Fruit fly (Drosophila melanogaster): ENCODE measurements around the gene Naa30A.

The Naa30A gene

DNA sequence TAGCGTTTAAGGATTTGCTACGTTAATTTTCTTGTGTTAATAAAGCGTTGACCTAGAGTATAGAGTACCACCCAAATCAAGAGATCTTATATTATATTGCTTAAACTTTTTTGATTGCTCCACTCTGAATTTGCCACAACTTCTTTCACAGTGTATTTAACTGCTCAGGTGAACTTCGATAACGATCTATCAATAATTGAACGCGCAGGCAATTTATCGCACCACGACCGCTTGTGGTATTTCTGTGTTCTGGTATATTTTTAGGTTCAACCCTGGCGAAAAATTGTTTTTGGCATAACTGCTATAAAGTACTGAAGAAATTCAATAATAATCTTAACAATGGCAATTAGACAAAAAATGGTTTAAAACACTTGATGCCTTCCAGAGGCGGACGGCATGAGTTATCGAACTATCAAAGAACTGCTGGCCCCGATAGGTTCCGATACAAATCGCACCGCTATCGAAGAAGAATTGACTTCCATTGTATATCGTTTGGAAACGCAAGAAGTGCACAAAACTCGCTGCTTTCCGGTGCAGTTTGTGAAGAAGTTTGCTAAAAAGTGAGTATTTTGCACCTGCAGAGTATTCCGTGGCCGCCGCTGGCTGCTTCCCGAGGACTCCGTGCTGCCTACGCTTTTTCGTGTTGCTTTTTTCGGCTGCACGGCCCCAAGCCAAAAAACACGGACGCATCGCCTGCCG, 28.3 kb downstream of the Naa30A start, which contains the start of gene ssx (continued):
- no peak for TF ChIP-seq CG15479 (GFP tag; optimal IDR thresholded peaks at IDR 0.05)
- TF ChIP-seq MESR4 (GFP tag; optimal IDR thresholded peaks at IDR 0.05) = peak; percentile 84
- no peak for TF ChIP-seq HmgD (GFP tag; optimal IDR thresholded peaks at IDR 0.05)
- no peak for TF ChIP-seq CG12236 (GFP tag; optimal IDR thresholded peaks at IDR 0.05)
- TF ChIP-seq Ets65A (GFP tag) = no peak
- TF ChIP-seq CG18764 (GFP tag; optimal IDR thresholded peaks at IDR 0.05) = peak; percentile 24
- no peak for TF ChIP-seq gem (tag; optimal IDR thresholded peaks at IDR 0.05)
- TF ChIP-seq B-H1 (GFP tag; IDR thresholded peaks at IDR 0.05) = no peak; the same call in 2 of the 3 replicates
- TF ChIP-seq bigmax (GFP tag; optimal IDR thresholded peaks at IDR 0.05) = no peak
- peak; percentile 60 for TF ChIP-seq YL-1 (GFP tag; optimal IDR thresholded peaks at IDR 0.05)
- TF ChIP-seq crp (GFP tag; optimal IDR thresholded peaks at IDR 0.05) = peak in 1 of 2 experiments; percentile 22
- peak; percentile 88; the same call in 1 of the 2 replicates for TF ChIP-seq tna (GFP tag; IDR thresholded peaks at IDR 0.05; ENCODE audit: partially characterized antibody)
- peak; percentile 20 for TF ChIP-seq CG9817 (tag; optimal IDR thresholded peaks at IDR 0.05)
- TF ChIP-seq mam (GFP tag; optimal IDR thresholded peaks at IDR 0.05) = peak; percentile 42
- peak; percentile 20 for TF ChIP-seq PHDP (tag; optimal IDR thresholded peaks at IDR 0.05)
- no peak for TF ChIP-seq CG17612 (GFP tag; IDR thresholded peaks at IDR 0.05)
- peak; percentile 50; the same call in 1 of the 3 replicates for TF ChIP-seq otp (GFP tag; IDR thresholded peaks at IDR 0.05)
- TF ChIP-seq trh (GFP tag; optimal IDR thresholded peaks at IDR 0.05) = no peak
- peak; percentile 82 for TF ChIP-seq Sin3A (optimal IDR thresholded peaks at IDR 0.05)
- no peak for TF ChIP-seq kni (GFP tag; optimal IDR thresholded peaks at IDR 0.05)
- no peak; the same call in 2 of the 3 replicates for TF ChIP-seq ase (GFP tag; IDR thresholded peaks at IDR 0.05)
- no peak for TF ChIP-seq maf-S (GFP tag; optimal IDR thresholded peaks at IDR 0.05)
- TF ChIP-seq CG14710 (tag; optimal IDR thresholded peaks at IDR 0.05) = peak; percentile 28
- TF ChIP-seq danr (GFP tag; IDR thresholded peaks at IDR 0.05) = no peak
- TF ChIP-seq CG13775 (GFP tag; optimal IDR thresholded peaks at IDR 0.05) = peak; percentile 25
- TF ChIP-seq oc (tag; optimal IDR thresholded peaks at IDR 0.05) = no peak
- peak; percentile 23 for TF ChIP-seq CG13624 (GFP tag; optimal IDR thresholded peaks at IDR 0.05)
- TF ChIP-seq lilli (GFP tag; optimal IDR thresholded peaks at IDR 0.05) = peak; percentile 62
- TF ChIP-seq CG6791 (GFP tag; IDR thresholded peaks at IDR 0.05; ENCODE audit: partially characterized antibody) = peak; percentile 85
- TF ChIP-seq Taf1 (GFP tag; IDR thresholded peaks at IDR 0.05) = no peak
- peak; percentile 35 for TF ChIP-seq Antp (GFP tag; optimal IDR thresholded peaks at IDR 0.05)
- TF ChIP-seq Mad (GFP tag; optimal IDR thresholded peaks at IDR 0.05) = peak; percentile 10
- TF ChIP-seq az2 (GFP tag; optimal IDR thresholded peaks at IDR 0.05) = peak; percentile 20
- no peak for TF ChIP-seq CG15696 (tag; optimal IDR thresholded peaks at IDR 0.05)
- no peak for TF ChIP-seq pros (GFP tag; optimal IDR thresholded peaks at IDR 0.05)
- no peak for TF ChIP-seq CG5245 (GFP tag; optimal IDR thresholded peaks at IDR 0.05)
- TF ChIP-seq CG14860 (GFP tag; IDR thresholded peaks at IDR 0.05; ENCODE audit: partially characterized antibody) = peak; percentile 92
- TF ChIP-seq Oli (tag; optimal IDR thresholded peaks at IDR 0.05) = peak; percentile 4
- peak; percentile 43; the same call in 1 of the 2 replicates for TF ChIP-seq lmd (GFP tag; IDR thresholded peaks at IDR 0.05)
- TF ChIP-seq vfl (GFP tag; optimal IDR thresholded peaks at IDR 0.05) = no peak
- peak; percentile 52 for TF ChIP-seq stc (GFP tag; IDR thresholded peaks at IDR 0.05)
- no peak for TF ChIP-seq HLHmδ (GFP tag; optimal IDR thresholded peaks at IDR 0.05)
- peak; percentile 2 for TF ChIP-seq CG4282 (GFP tag; optimal IDR thresholded peaks at IDR 0.05)
- no peak for TF ChIP-seq Optix (GFP tag; IDR thresholded peaks at IDR 0.05)

All from whole organism, embryonic.